Worm (Caenorhabditis elegans) whole organism, late embryonic: ENCODE measurements around the gene mtm-5.

Source experiments
- ceh-2 ChIP-seq: sonication (generic microtip); optimal IDR thresholded peaks from 2 replicates; lab custom pipeline; 2016; ENCODE audit warnings: missing genotype, missing genetic modification characterization, missing compliant biosample characterization
- pqm-1 ChIP-seq: sonication (generic microtip); optimal IDR thresholded peaks from 2 replicates; lab custom pipeline; 2016; ENCODE audit warnings: missing genetic modification characterization, missing compliant biosample characterization

- TF ChIP-seq ceh-2 (tag; lab: Kevin White, UChicago) (no peak), pqm-1 (tag; lab: Kevin White, UChicago) (no peak)
Observed at ce11 chrX:5263585-5263984, 20.4 kb upstream of the mtm-5 start.
